Fruit fly (Drosophila melanogaster): ENCODE results near the gene CG43703.
A peak's percentile ranks its signal among the peaks of the same experiment; 100 is the strongest.

CG43703 gene

DNA sequence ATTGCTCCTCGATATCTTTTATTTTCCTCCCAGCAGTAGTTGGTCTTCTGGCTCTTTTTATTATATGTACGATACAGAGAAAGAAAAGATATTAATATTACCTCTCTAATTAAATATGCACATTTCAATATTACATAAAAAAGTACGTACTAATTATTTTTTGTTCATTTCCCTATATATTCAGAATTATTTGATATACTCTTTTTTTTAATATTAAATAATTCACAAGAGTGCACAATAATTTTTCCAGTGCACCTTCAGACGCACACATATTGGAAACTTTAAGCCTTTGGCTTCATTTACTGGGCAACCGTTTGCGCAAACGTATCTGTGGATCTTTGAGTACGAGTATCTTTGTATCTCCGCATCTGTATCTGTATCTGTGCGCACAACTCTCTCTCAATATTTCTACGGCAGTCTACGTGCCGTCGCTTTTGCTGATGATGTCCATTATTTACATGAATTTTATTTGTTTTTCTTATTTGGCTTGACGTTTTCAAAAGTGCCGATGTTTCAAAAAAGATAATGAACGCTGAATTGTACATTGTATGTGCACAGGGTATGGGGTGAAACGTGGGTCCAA lies 11.4 kb downstream of the CG43703 start (continued):
- TF ChIP-seq fd3F (GFP tag; optimal IDR thresholded peaks at IDR 0.05): peak; percentile 76
- TF ChIP-seq sima (GFP tag; optimal IDR thresholded peaks at IDR 0.05): no peak
- peak; percentile 73 for TF ChIP-seq CG3281 (GFP tag; optimal IDR thresholded peaks at IDR 0.05)
- TF ChIP-seq Ravus (GFP tag; IDR thresholded peaks at IDR 0.05): no peak; the same call in 1 of the 2 replicates
- no peak for TF ChIP-seq CG8089 (GFP tag; optimal IDR thresholded peaks at IDR 0.05)
- peak; percentile 82 for TF ChIP-seq Hmr (GFP tag; optimal IDR thresholded peaks at IDR 0.05)
- no peak for TF ChIP-seq sr (GFP tag; IDR thresholded peaks at IDR 0.05)
- TF ChIP-seq CG8478 (optimal IDR thresholded peaks at IDR 0.05): no peak
- no peak for TF ChIP-seq unc-4 (GFP tag; IDR thresholded peaks at IDR 0.05; ENCODE audit: partially characterized antibody)
- no peak for TF ChIP-seq repo (GFP tag; optimal IDR thresholded peaks at IDR 0.05)
- TF ChIP-seq cad (GFP tag; optimal IDR thresholded peaks at IDR 0.05): no peak
- TF ChIP-seq toy (GFP tag; IDR thresholded peaks at IDR 0.05): 0 out of 2 replicates have a peak, but pooled peaks have one; percentile 14
- TF ChIP-seq Med (GFP tag): peak; percentile 70
- TF ChIP-seq CG13123 (GFP tag; optimal IDR thresholded peaks at IDR 0.05): peak; percentile 70
- no peak for TF ChIP-seq Atf-2 (GFP tag; optimal IDR thresholded peaks at IDR 0.05)
- no peak for TF ChIP-seq fu2 (GFP tag; optimal IDR thresholded peaks at IDR 0.05)
- TF ChIP-seq CG8388 (GFP tag; optimal IDR thresholded peaks at IDR 0.05): peak; percentile 94
- no peak for TF ChIP-seq bab2 (GFP tag; optimal IDR thresholded peaks at IDR 0.05)
- no peak for TF ChIP-seq Antp (GFP tag; optimal IDR thresholded peaks at IDR 0.05)
- no peak for TF ChIP-seq aop (GFP tag; IDR thresholded peaks at IDR 0.05)
- TF ChIP-seq CG6765 (GFP tag; optimal IDR thresholded peaks at IDR 0.05): peak; percentile 49
- TF ChIP-seq dati (GFP tag; IDR thresholded peaks at IDR 0.05): no peak
- no peak for TF ChIP-seq CG4360 (GFP tag; IDR thresholded peaks at IDR 0.05)
- no peak for TF ChIP-seq Doc3 (GFP tag; IDR thresholded peaks at IDR 0.05; ENCODE audit: partially characterized antibody)
- no peak for TF ChIP-seq Doc2 (GFP tag; IDR thresholded peaks at IDR 0.05)
- TF ChIP-seq CG34422 (GFP tag; IDR thresholded peaks at IDR 0.05): peak; percentile 86
- TF ChIP-seq pfk (GFP tag; optimal IDR thresholded peaks at IDR 0.05): no peak
- peak; percentile 82 for TF ChIP-seq CG30403 (GFP tag; optimal IDR thresholded peaks at IDR 0.05)
- peak; percentile 91 for TF ChIP-seq CG31441 (GFP tag; IDR thresholded peaks at IDR 0.05)
- TF ChIP-seq ind (GFP tag; optimal IDR thresholded peaks at IDR 0.05): peak; percentile 72
- peak; percentile 88 for TF ChIP-seq CG15479 (GFP tag; optimal IDR thresholded peaks at IDR 0.05)
- no peak for TF ChIP-seq fru (optimal IDR thresholded peaks at IDR 0.05)
- TF ChIP-seq CG11696 (GFP tag; IDR thresholded peaks at IDR 0.05): peak; percentile 61
- no peak for TF ChIP-seq en (GFP tag; optimal IDR thresholded peaks at IDR 0.05)
- TF ChIP-seq Sox102F (GFP tag; optimal IDR thresholded peaks at IDR 0.05): peak; percentile 92
- peak; percentile 90 for TF ChIP-seq oc (tag; optimal IDR thresholded peaks at IDR 0.05)
- TF ChIP-seq Dll (GFP tag; IDR thresholded peaks at IDR 0.05; ENCODE audit: partially characterized antibody): no peak
- no peak for TF ChIP-seq TFAM (GFP tag; optimal IDR thresholded peaks at IDR 0.05)
- TF ChIP-seq chn (GFP tag; optimal IDR thresholded peaks at IDR 0.05): no peak
- peak; percentile 16 for TF ChIP-seq sd (tag; optimal IDR thresholded peaks at IDR 0.05)
- peak; percentile 85 for TF ChIP-seq CG17385 (GFP tag; optimal IDR thresholded peaks at IDR 0.05)
- peak; percentile 63 for TF ChIP-seq Ada2b (GFP tag; IDR thresholded peaks at IDR 0.05)
- TF ChIP-seq Hr39 (optimal IDR thresholded peaks at IDR 0.05): no peak
- peak; percentile 82 for TF ChIP-seq CG1233 (GFP tag; optimal IDR thresholded peaks at IDR 0.05)
- TF ChIP-seq CG31224 (GFP tag; IDR thresholded peaks at IDR 0.05): peak; percentile 52
- no peak for TF ChIP-seq CG16863 (GFP tag; optimal IDR thresholded peaks at IDR 0.05)
- peak; percentile 66; the same call in 1 of the 2 replicates for TF ChIP-seq dan (GFP tag; IDR thresholded peaks at IDR 0.05)
- peak; percentile 88 for TF ChIP-seq HLH3B (GFP tag; IDR thresholded peaks at IDR 0.05)
- no peak for TF ChIP-seq CG7786 (GFP tag; optimal IDR thresholded peaks at IDR 0.05)
- peak; percentile 43; the same call in 1 of the 2 replicates for TF ChIP-seq wdn (GFP tag; IDR thresholded peaks at IDR 0.05)
- TF ChIP-seq jing (GFP tag; optimal IDR thresholded peaks at IDR 0.05): no peak
- peak; percentile 37 for TF ChIP-seq CG12219 (GFP tag; optimal IDR thresholded peaks at IDR 0.05)

Measured in whole organism, embryonic.